Fruit fly (Drosophila melanogaster) whole organism, embryonic: ENCODE measurements around the gene CG14354.

Source experiments
- Antp ChIP-seq: fragments of 200-800 bp; sonication (Bioruptor generic); optimal IDR thresholded peaks from 3 replicates; lab custom pipeline; 2016; ENCODE audit warnings: missing biosample characterization, missing genetic modification characterization
- Atf-2 ChIP-seq: fragments of 200-800 bp; sonication (Bioruptor generic); optimal IDR thresholded peaks from 2 replicates; lab custom pipeline; 2016; ENCODE audit warnings: missing biosample characterization, missing genetic modification characterization
- Bgb ChIP-seq: fragments of 200-800 bp; sonication (Bioruptor generic); IDR thresholded peaks from 2 replicates; pipeline ENCODE4 v1.3.6; 2022; ENCODE audit warnings: missing biosample characterization, missing genetic modification characterization; ENCODE audit not compliant: partially characterized antibody
- Blimp-1 ChIP-seq: fragments of 200-800 bp; sonication (Bioruptor generic); optimal IDR thresholded peaks from 3 replicates; lab custom pipeline; 2018; ENCODE audit warnings: missing biosample characterization, missing genetic modification characterization, mild to moderate bottlenecking, moderate library complexity, missing genetic modification reagents
- CG11456 ChIP-seq: fragments of 200-800 bp; sonication (Bioruptor generic); IDR thresholded peaks from 3 replicates; pipeline ENCODE4 v1.3.6; 2022; ENCODE audit warnings: missing biosample characterization, missing genetic modification characterization
- CG12104 ChIP-seq: fragments of 200-800 bp; sonication (Bioruptor generic); optimal IDR thresholded peaks from 3 replicates; lab custom pipeline; 2016; ENCODE audit warnings: missing biosample characterization, missing genetic modification characterization
- CG1233 ChIP-seq: fragments of 200-800 bp; sonication (Bioruptor generic); optimal IDR thresholded peaks from 4 replicates; lab custom pipeline; 2018; ENCODE audit warnings: missing biosample characterization, mild to moderate bottlenecking, missing genetic modification characterization
- CG13296 ChIP-seq: fragments of 200-800 bp; sonication (Bioruptor generic); optimal IDR thresholded peaks from 3 replicates; lab custom pipeline; 2018; ENCODE audit warnings: missing biosample characterization, mild to moderate bottlenecking, missing genetic modification characterization
- CG14710 ChIP-seq: fragments of 200-800 bp; sonication (Bioruptor generic); optimal IDR thresholded peaks from 3 replicates; lab custom pipeline; 2019; ENCODE audit warnings: missing biosample characterization, mild to moderate bottlenecking, missing genetic modification characterization, moderate library complexity
- CG1603 ChIP-seq: fragments of 200-800 bp; sonication (Bioruptor generic); optimal IDR thresholded peaks from 2 replicates; lab custom pipeline; 2019; ENCODE audit warnings: missing biosample characterization, mild to moderate bottlenecking, missing genetic modification characterization, moderate library complexity
- CG2129 ChIP-seq: fragments of 200-800 bp; sonication (Bioruptor generic); IDR thresholded peaks from 2 replicates; pipeline ENCODE4 v1.3.6; 2022; ENCODE audit warnings: missing biosample characterization, missing genetic modification characterization; ENCODE audit not compliant: partially characterized antibody
- CG3065 ChIP-seq: fragments of 200-800 bp; sonication (Bioruptor generic); optimal IDR thresholded peaks from 2 replicates; lab custom pipeline; 2016; ENCODE audit warnings: missing biosample characterization, missing genetic modification characterization
- CG3847 ChIP-seq: fragments of 200-800 bp; sonication (Bioruptor generic); IDR thresholded peaks from 2 replicates; pipeline ENCODE4 v1.3.6; 2022; ENCODE audit warnings: missing biosample characterization, missing genetic modification characterization
- CG4282 ChIP-seq: fragments of 200-800 bp; sonication (Bioruptor generic); optimal IDR thresholded peaks from 2 replicates; lab custom pipeline; 2016; ENCODE audit warnings: missing biosample characterization, missing genetic modification characterization
- CG43689 ChIP-seq: fragments of 200-800 bp; sonication (Bioruptor generic); IDR thresholded peaks from 2 replicates; pipeline ENCODE4 v1.3.6; 2022; ENCODE audit warnings: missing biosample characterization, missing genetic modification characterization
- CG5245 ChIP-seq: fragments of 200-800 bp; sonication (Bioruptor generic); optimal IDR thresholded peaks from 3 replicates; lab custom pipeline; 2016; ENCODE audit warnings: missing biosample characterization, missing genetic modification characterization
- CG6765 ChIP-seq: fragments of 200-800 bp; sonication (Bioruptor generic); optimal IDR thresholded peaks from 3 replicates; lab custom pipeline; 2017; ENCODE audit warnings: missing biosample characterization, mild to moderate bottlenecking, missing genetic modification characterization
- CG8944 ChIP-seq: fragments of 200-800 bp; sonication (Bioruptor generic); optimal IDR thresholded peaks from 3 replicates; lab custom pipeline; 2016; ENCODE audit warnings: missing biosample characterization, missing genetic modification characterization
- CG9215 ChIP-seq: fragments of 200-800 bp; sonication (Bioruptor generic); IDR thresholded peaks from 2 replicates; pipeline ENCODE4 v1.3.6; 2022; ENCODE audit warnings: missing biosample characterization, missing genetic modification characterization
- CG9437 ChIP-seq: fragments of 200-800 bp; sonication (Bioruptor generic); optimal IDR thresholded peaks from 2 replicates; lab custom pipeline; 2018; ENCODE audit warnings: missing biosample characterization, mild to moderate bottlenecking, missing genetic modification characterization
- CG9609 ChIP-seq: fragments of 200-800 bp; sonication (Bioruptor generic); optimal IDR thresholded peaks from 3 replicates; lab custom pipeline; 2016; ENCODE audit warnings: missing biosample characterization, missing genetic modification characterization
- Dad ChIP-seq: fragments of 200-800 bp; sonication (Bioruptor generic); optimal IDR thresholded peaks from 3 replicates; lab custom pipeline; 2016; ENCODE audit warnings: missing biosample characterization, missing genetic modification characterization
- Ets97D ChIP-seq: fragments of 200-800 bp; sonication (Bioruptor generic); optimal IDR thresholded peaks from 3 replicates; lab custom pipeline; 2016; ENCODE audit warnings: missing biosample characterization, missing genetic modification characterization
- Fer2 ChIP-seq: fragments of 200-800 bp; sonication (Bioruptor generic); optimal IDR thresholded peaks from 2 replicates; lab custom pipeline; 2018; ENCODE audit warnings: missing biosample characterization, mild to moderate bottlenecking, missing genetic modification characterization, moderate library complexity
- Fer3 ChIP-seq: fragments of 200-800 bp; sonication (Bioruptor generic); optimal IDR thresholded peaks from 2 replicates; lab custom pipeline; 2018; ENCODE audit warnings: missing biosample characterization, mild to moderate bottlenecking, missing genetic modification characterization, moderate library complexity
- HLHmδ ChIP-seq: fragments of 200-800 bp; sonication (Bioruptor generic); optimal IDR thresholded peaks from 2 replicates; lab custom pipeline; 2018; ENCODE audit warnings: missing biosample characterization, mild to moderate bottlenecking, missing genetic modification characterization, moderate library complexity
- Hmr ChIP-seq: fragments of 200-800 bp; sonication (Bioruptor generic); optimal IDR thresholded peaks from 3 replicates; lab custom pipeline; 2017; ENCODE audit warnings: mild to moderate bottlenecking, missing biosample characterization, missing genetic modification reagents, missing genetic modification characterization
- Hmx ChIP-seq: fragments of 200-800 bp; sonication (Bioruptor generic); optimal IDR thresholded peaks from 2 replicates; lab custom pipeline; 2016; ENCODE audit warnings: missing biosample characterization, missing genetic modification characterization
- Mes4 ChIP-seq: fragments of 200-800 bp; sonication (Bioruptor generic); optimal IDR thresholded peaks from 2 replicates; lab custom pipeline; 2016; ENCODE audit warnings: missing biosample characterization, missing genetic modification characterization
- Oaz ChIP-seq: fragments of 200-800 bp; sonication (Bioruptor generic); IDR thresholded peaks from 2 replicates; pipeline ENCODE4 v1.3.6; 2022; ENCODE audit warnings: missing biosample characterization, missing genetic modification characterization
- PHDP ChIP-seq: fragments of 200-800 bp; sonication (Bioruptor generic); optimal IDR thresholded peaks from 3 replicates; lab custom pipeline; 2018; ENCODE audit warnings: missing biosample characterization, mild to moderate bottlenecking, missing genetic modification characterization, moderate library complexity
- Tbp ChIP-seq: fragments of >200 bp; optimal IDR thresholded peaks from 2 replicates; lab custom pipeline; 2018; ENCODE audit warnings: missing biosample characterization, missing genetic modification characterization
- Trl ChIP-seq, 3 experiments: fragments of >200 bp in 2 of 3; fragments of 200-800 bp in 1 of 3; sonication (Bioruptor generic) in 1 of 3; optimal IDR thresholded peaks; 2 replicates in 1 of 3; 3 replicates in 2 of 3; lab custom pipeline; 2016 to 2017; ENCODE audit warnings: missing biosample characterization in 1 of 3, missing genetic modification characterization in 1 of 3
- Vsx1 ChIP-seq: fragments of 200-800 bp; sonication (Bioruptor generic); optimal IDR thresholded peaks from 2 replicates; lab custom pipeline; 2017; ENCODE audit warnings: missing biosample characterization, mild to moderate bottlenecking, missing genetic modification characterization, missing genetic modification reagents
- aop ChIP-seq: fragments of 200-800 bp; sonication (Bioruptor generic); IDR thresholded peaks from 2 replicates; pipeline ENCODE4 v1.3.6; 2022; ENCODE audit warnings: missing biosample characterization, missing genetic modification characterization
- ash1 ChIP-seq: fragments of 200-800 bp; sonication (Bioruptor generic); optimal IDR thresholded peaks from 2 replicates; lab custom pipeline; 2018; ENCODE audit warnings: missing biosample characterization, mild to moderate bottlenecking, missing genetic modification characterization
- bsh ChIP-seq, 2 experiments: fragments of 200-800 bp; sonication (Bioruptor generic); optimal IDR thresholded peaks; 2 replicates each; lab custom pipeline; 2017 to 2018; ENCODE audit warnings: mild to moderate bottlenecking in 2 of 2, missing biosample characterization in 2 of 2, missing genetic modification characterization in 2 of 2, moderate library complexity in 1 of 2
- chinmo ChIP-seq: fragments of 200-800 bp; sonication (Bioruptor generic); IDR thresholded peaks from 4 replicates; pipeline ENCODE4 v1.3.6; 2022; ENCODE audit warnings: missing biosample characterization, missing genetic modification characterization; ENCODE audit not compliant: partially characterized antibody
- esg ChIP-seq: fragments of 200-800 bp; sonication (Bioruptor generic); conservative IDR thresholded peaks from 2 replicates; pipeline ENCODE4 v1.3.6; 2022; ENCODE audit warnings: missing biosample characterization, missing genetic modification characterization
- grn ChIP-seq: fragments of 200-800 bp; sonication (Bioruptor generic); optimal IDR thresholded peaks from 3 replicates; lab custom pipeline; 2017; ENCODE audit warnings: missing biosample characterization, missing genetic modification characterization
- gro ChIP-seq: fragments of 200-800 bp; sonication (Bioruptor generic); optimal IDR thresholded peaks from 2 replicates; lab custom pipeline; 2016; ENCODE audit warnings: missing biosample characterization, missing genetic modification characterization
- gt ChIP-seq: fragments of 200-800 bp; sonication (Bioruptor generic); IDR thresholded peaks from 2 replicates; pipeline ENCODE4 v1.3.6; 2022; ENCODE audit warnings: missing biosample characterization, missing genetic modification characterization
- ind ChIP-seq: fragments of 200-800 bp; sonication (Bioruptor generic); optimal IDR thresholded peaks from 3 replicates; lab custom pipeline; 2016; ENCODE audit warnings: missing biosample characterization, missing genetic modification characterization
- klu ChIP-seq: fragments of 200-800 bp; sonication (Bioruptor generic); IDR thresholded peaks from 2 replicates; pipeline ENCODE4 v1.3.6; 2022; ENCODE audit warnings: missing biosample characterization, missing genetic modification characterization
- lbe ChIP-seq: fragments of 200-800 bp; sonication (Bioruptor generic); optimal IDR thresholded peaks from 2 replicates; lab custom pipeline; 2016; ENCODE audit warnings: missing biosample characterization, mild to moderate bottlenecking, missing genetic modification characterization
- otp ChIP-seq: fragments of 200-800 bp; sonication (Bioruptor generic); IDR thresholded peaks from 3 replicates; pipeline ENCODE4, ENCODE4 v1.3.6; 2022; ENCODE audit warnings: missing biosample characterization, missing genetic modification characterization
- pan ChIP-seq, 4 experiments: fragments of >200 bp in 3 of 4; fragments of 200-800 bp in 1 of 4; sonication (Bioruptor generic) in 1 of 4; optimal IDR thresholded peaks in 3 of 4; IDR thresholded peaks in 1 of 4; 2 replicates each; pipeline versions ENCODE4 v1.3.6 to Lab custom; 2017 to 2022; ENCODE audit warnings: missing biosample characterization in 2 of 4, missing genetic modification characterization in 2 of 4, mixed read lengths in 1 of 4
- ro ChIP-seq: fragments of 200-800 bp; sonication (Bioruptor generic); IDR thresholded peaks from 2 replicates; pipeline ENCODE4 v1.3.6; 2022; ENCODE audit warnings: missing biosample characterization, missing genetic modification characterization
- sens ChIP-seq: fragments of 200-800 bp; sonication (Bioruptor generic); peaks from one replicate; lab custom pipeline; 2016; ENCODE audit warnings: missing biosample characterization, missing genetic modification characterization
- sna ChIP-seq: fragments of 200-800 bp; sonication (Bioruptor generic); IDR thresholded peaks from 2 replicates; pipeline ENCODE4 v1.3.6; 2022; ENCODE audit warnings: missing biosample characterization, missing genetic modification characterization; ENCODE audit not compliant: partially characterized antibody
- ssp ChIP-seq: fragments of 200-800 bp; sonication (Bioruptor generic); IDR thresholded peaks from 2 replicates; pipeline ENCODE4 v1.3.6; 2022; ENCODE audit warnings: missing biosample characterization, missing genetic modification characterization

CG14354 gene

dm6 chr3R:25851224-25851682, 36.0 kb downstream of the CG14354 start, which contains the start of the genes CG14545 and CG5886 (continued):
- TF ChIP-seq pan (optimal IDR thresholded peaks at IDR 0.05; lab: Kevin White, UChicago) (no peak), pan (GFP tag; optimal IDR thresholded peaks at IDR 0.05 in 1 of 2, IDR thresholded peaks at IDR 0.05 in 1 of 2) (no peak), Blimp-1 (GFP tag; lab: Kevin White, UChicago) (no peak), Hmr (GFP tag; lab: Kevin White, UChicago) (no peak), CG43689 (no peak), CG9437 (GFP tag; lab: Kevin White, UChicago) (no peak), HLHmδ (GFP tag; lab: Kevin White, UChicago) (no peak), PHDP (tag; lab: Kevin White, UChicago) (no peak), CG12104 (GFP tag; lab: Kevin White, UChicago) (no peak), Ets97D (peak; percentile 59), CG2129 (GFP tag; lab: Robert Waterston, UW) (no peak), Bgb (no peak), CG14710 (tag; lab: Kevin White, UChicago) (no peak), ro (GFP tag; lab: Robert Waterston, UW) (no peak), Trl (optimal IDR thresholded peaks at IDR 0.05; lab: Kevin White, UChicago) (no peak), Trl (GFP tag; optimal IDR thresholded peaks at IDR 0.05; lab: Kevin White, UChicago) (no peak), ind (GFP tag; lab: Kevin White, UChicago) (no peak), CG11456 (GFP tag; lab: Robert Waterston, UW) (no peak), Fer3 (no peak), lbe (GFP tag; lab: Kevin White, UChicago) (no peak), CG8944 (GFP tag; lab: Kevin White, UChicago) (no peak), Oaz (GFP tag; lab: Robert Waterston, UW) (no peak), sens (no peak), CG13296 (GFP tag; lab: Kevin White, UChicago) (no peak), aop (GFP tag; lab: Robert Waterston, UW) (no peak), CG1233 (no peak), esg (GFP tag; lab: Robert Waterston, UW) (no peak), CG3065 (GFP tag; lab: Kevin White, UChicago) (no peak), ash1 (no peak), ssp (GFP tag; lab: Robert Waterston, UW) (no peak), CG6765 (GFP tag; lab: Kevin White, UChicago) (no peak), klu (GFP tag; lab: Robert Waterston, UW) (no peak), gro (GFP tag; lab: Kevin White, UChicago) (no peak), Dad (GFP tag; lab: Kevin White, UChicago) (no peak), grn (GFP tag; lab: Kevin White, UChicago) (no peak), Fer2 (tag; lab: Kevin White, UChicago) (no peak), otp (GFP tag; lab: Robert Waterston, UW) (no peak), Vsx1 (GFP tag; lab: Kevin White, UChicago) (no peak), chinmo (GFP tag; lab: Robert Waterston, UW) (no peak), Atf-2 (GFP tag; lab: Kevin White, UChicago) (no peak), gt (GFP tag; lab: Robert Waterston, UW) (no peak), bsh (GFP tag; optimal IDR thresholded peaks at IDR 0.05; lab: Kevin White, UChicago) (no peak), Hmx (no peak), CG9215 (no peak), sna (GFP tag; lab: Robert Waterston, UW) (no peak), CG3847 (GFP tag; lab: Robert Waterston, UW) (no peak), Antp (GFP tag; lab: Kevin White, UChicago) (no peak), CG9609 (GFP tag; lab: Kevin White, UChicago) (no peak), Mes4 (GFP tag; lab: Kevin White, UChicago) (no peak), Tbp (no peak), CG5245 (GFP tag; lab: Kevin White, UChicago) (no peak), CG1603 (tag; lab: Kevin White, UChicago) (peak; percentile 40), CG4282 (GFP tag; lab: Kevin White, UChicago) (no peak)
